Fruit fly (Drosophila melanogaster) whole organism: Measurements from ENCODE around the gene Or22a.

Experiments used
- Dll ChIP-seq: fragments of >200 bp; optimal IDR thresholded peaks from 2 replicates; lab custom pipeline; 2017
- EcR ChIP-seq, 2 experiments: fragments of >200 bp; optimal IDR thresholded peaks; 2 replicates each; lab custom pipeline; 2017; ENCODE audit warnings: missing biosample characterization in 2 of 2, missing genetic modification characterization in 2 of 2, missing genetic modification reagents in 2 of 2
- pan ChIP-seq: fragments of >200 bp; optimal IDR thresholded peaks from 2 replicates; lab custom pipeline; 2017
- psq ChIP-seq: fragments of >200 bp; optimal IDR thresholded peaks from 2 replicates; lab custom pipeline; 2017

dm6 chr2L:1485975-1486665 is 34.2 kb upstream of the Or22a start:
- no peak for TF ChIP-seq EcR (GFP tag; optimal IDR thresholded peaks at IDR 0.05; lab: Kevin White, UChicago)
- TF ChIP-seq Dll (lab: Kevin White, UChicago): no peak
- no peak for TF ChIP-seq psq (lab: Kevin White, UChicago)
- TF ChIP-seq pan: no peak
